Worm (Caenorhabditis elegans) whole organism, L3 larva: ENCODE data around the gene npr-10.
A peak's percentile ranks its signal among the peaks of the same experiment; 100 is the strongest.
"Not testable (repeated sequence)": the region's sequence is repeated elsewhere in the genome, so short reads cannot be mapped to it uniquely, and the experiment has no call there.

Source experiments
- ama-1 ChIP-seq: fragments of 150-350 bp; optimal IDR thresholded peaks from 2 replicates; lab custom pipeline; 2018
- elt-2 ChIP-seq: sonication (generic microtip); optimal IDR thresholded peaks from 2 replicates; lab custom pipeline; 2016; ENCODE audit warnings: missing genetic modification reagents, mild to moderate bottlenecking, missing genetic modification characterization, missing compliant biosample characterization
- jun-1 ChIP-seq: fragments of 150-350 bp; optimal IDR thresholded peaks from 2 replicates; lab custom pipeline; 2014; ENCODE audit warnings: missing biosample characterization, missing genetic modification reagents, missing genetic modification characterization
- lin-15B ChIP-seq: fragments of 150-350 bp; optimal IDR thresholded peaks from 2 replicates; lab custom pipeline; 2014; ENCODE audit warnings: missing biosample characterization, missing genetic modification characterization
- nfya-1 ChIP-seq: sonication (generic microtip); optimal IDR thresholded peaks from 2 replicates; lab custom pipeline; 2017; ENCODE audit warnings: missing genetic modification characterization, mild to moderate bottlenecking, missing compliant biosample characterization, antibody characterized with exemption, moderate library complexity; ENCODE audit not compliant: insufficient read depth

- TF ChIP-seq elt-2 (tag; lab: Kevin White, UChicago) (peak; percentile 69), lin-15B (tag; lab: Kevin White, UChicago) (peak; percentile 19), jun-1 (peak; percentile 93), nfya-1 (tag; lab: Kevin White, UChicago) (peak; percentile 79)
- TF ChIP-seq ama-1 (lab: Kevin White, UChicago) = not testable (repeated sequence)
Observed at ce11 chrX:13046324-13046723, 13.8 kb upstream of the npr-10 start.
